Worm (Caenorhabditis elegans): ENCODE measurements around the gene aat-8.
"Not testable (repeated sequence)": the region's sequence is repeated elsewhere in the genome, so short reads cannot be mapped to it uniquely, and the experiment has no call there.

The aat-8 gene

DNA sequence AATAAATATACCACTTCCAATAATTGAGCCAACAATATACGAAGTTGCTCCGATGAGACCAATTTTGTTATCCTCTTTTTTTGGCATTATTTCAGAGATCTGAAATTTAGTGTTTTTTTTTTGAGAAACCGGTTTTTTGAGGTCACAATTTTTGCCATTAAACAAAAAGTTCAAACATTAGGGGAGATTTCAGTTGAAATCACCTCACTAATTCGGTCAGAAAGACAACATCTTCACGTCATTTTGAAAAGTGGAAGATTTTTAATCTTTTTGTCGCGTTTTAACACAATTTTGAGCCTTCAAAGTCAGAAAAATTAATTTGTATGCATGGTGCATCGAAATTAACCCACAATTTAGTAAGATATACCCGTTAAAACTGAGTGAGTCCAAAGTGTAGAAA, at the start of gene aat-8:
TSS of gene aat-8 (minus strand) at position 101 of the 400 bp plus-strand sequence.
- TF ChIP-seq pag-3 (tag; optimal IDR thresholded peaks at IDR 0.05; ENCODE audit: borderline replicate concordance) (no peak), lim-6 (tag; optimal IDR thresholded peaks at IDR 0.05) (no peak), nhr-11 (tag; optimal IDR thresholded peaks at IDR 0.05) (no peak), unc-42 (tag; optimal IDR thresholded peaks at IDR 0.05) (no peak), K02D7.2 (tag; optimal IDR thresholded peaks at IDR 0.05) (no peak)

DNA sequence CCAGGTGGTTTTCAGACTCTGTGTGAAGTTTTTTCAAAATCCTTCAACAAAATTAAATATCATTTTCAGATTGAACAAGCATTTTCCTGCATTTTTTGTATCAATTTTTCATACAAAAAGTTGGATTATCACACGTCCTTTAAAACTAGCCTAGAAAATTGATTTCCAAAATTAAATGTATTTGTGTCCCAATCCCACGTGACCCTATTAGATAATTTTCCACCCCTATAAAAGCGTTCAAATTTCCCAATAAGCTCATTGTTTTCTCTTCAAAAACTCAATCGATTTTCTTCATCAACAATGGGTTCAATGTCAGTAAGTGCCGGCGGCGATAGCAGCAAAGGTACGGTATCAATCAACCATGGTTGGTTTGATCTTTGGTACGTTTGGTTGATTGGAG, 49.6 kb upstream of the aat-8 start, which contains the start of gene F56D6.19:
TSS of gene F56D6.19 (plus strand) at position 301 of the 400 bp plus-strand sequence.
- TF ChIP-seq dmd-4 (tag; optimal IDR thresholded peaks at IDR 0.05; ENCODE audit: borderline replicate concordance) (no peak), ama-1 (optimal IDR thresholded peaks at IDR 0.05) (no peak), ref-2 (tag; optimal IDR thresholded peaks at IDR 0.05) (no peak), nfya-1 (tag; optimal IDR thresholded peaks at IDR 0.05) (no peak), dve-1 (tag; optimal IDR thresholded peaks at IDR 0.05) (no peak), C08G9.2 (tag; optimal IDR thresholded peaks at IDR 0.05) (no peak), eyg-1 (tag; optimal IDR thresholded peaks at IDR 0.05) (no peak), ceh-18 (tag; optimal IDR thresholded peaks at IDR 0.05) (no peak), pha-2 (tag; optimal IDR thresholded peaks at IDR 0.05) (no peak), madf-2 (tag; optimal IDR thresholded peaks at IDR 0.05) (no peak), sox-4 (tag; optimal IDR thresholded peaks at IDR 0.05) (no peak), unc-55 (GFP tag; optimal IDR thresholded peaks at IDR 0.05) (no peak), elt-2 (tag; optimal IDR thresholded peaks at IDR 0.05) (no peak), ceh-34 (tag; optimal IDR thresholded peaks at IDR 0.05) (no peak), lim-6 (tag; optimal IDR thresholded peaks at IDR 0.05) (no peak), ceh-22 (tag; optimal IDR thresholded peaks at IDR 0.05) (no peak), nhr-232 (tag; optimal IDR thresholded peaks at IDR 0.05) (no peak), ceh-19 (GFP tag; optimal IDR thresholded peaks at IDR 0.05) (no peak), unc-86 (tag; optimal IDR thresholded peaks at IDR 0.05) (no peak)

ce11 chrIV:3912598-3912997, 47.8 kb upstream of the aat-8 start, which contains the start of gene F56D6.20:
Gene F56D6.20, plus strand, starts transcription at chrIV:3912898.
- TF ChIP-seq pqm-1 (tag; optimal IDR thresholded peaks at IDR 0.05) (no peak), unc-55 (GFP tag; optimal IDR thresholded peaks at IDR 0.05) (no peak), gmeb-2 (tag; optimal IDR thresholded peaks at IDR 0.05) (no peak), dmd-4 (tag; optimal IDR thresholded peaks at IDR 0.05; ENCODE audit: borderline replicate concordance) (no peak)

- TF ChIP-seq nhr-11, sox-4, rnt-1 (tag; optimal IDR thresholded peaks at IDR 0.05): not testable (repeated sequence)
Measured at ce11 chrIV:3911848-3912247, 47.0 kb upstream of the aat-8 start, which contains the start of gene F56D6.18. Gene F56D6.18, minus strand, starts transcription at chrIV:3911948.

DNA sequence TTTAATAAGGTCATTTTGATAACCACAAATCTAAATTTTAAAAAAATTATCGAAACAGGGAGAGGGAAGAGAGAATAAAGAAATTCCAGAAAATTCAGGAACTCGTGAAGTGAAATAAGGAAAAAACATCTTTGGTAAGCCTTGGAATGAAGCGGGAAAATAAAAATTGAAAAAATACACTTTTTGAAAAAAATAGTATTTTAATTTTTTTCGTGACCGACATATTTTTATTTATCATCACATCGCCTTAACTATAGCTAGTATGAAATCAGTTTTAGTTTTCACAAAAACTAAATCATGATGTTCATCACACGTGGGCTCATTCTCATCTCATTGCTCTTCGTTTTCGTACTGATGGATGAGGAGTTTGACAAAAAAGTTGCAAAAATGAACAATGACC, 44.3 kb upstream of the aat-8 start, which contains the start of gene F56D6.13:
TSS of gene F56D6.13 (plus strand) at position 301 of the 400 bp plus-strand sequence.
- no peak for TF ChIP-seq npax-4 (tag; optimal IDR thresholded peaks at IDR 0.05)
- TF ChIP-seq ceh-31 (tag; optimal IDR thresholded peaks at IDR 0.05): no peak
- TF ChIP-seq ceh-30 (tag; optimal IDR thresholded peaks at IDR 0.05): no peak
- no peak for TF ChIP-seq fkh-10 (GFP tag; optimal IDR thresholded peaks at IDR 0.05)
- no peak for TF ChIP-seq F13H6.1 (tag; optimal IDR thresholded peaks at IDR 0.05)
- TF ChIP-seq ama-1 (optimal IDR thresholded peaks at IDR 0.05): no peak
- no peak for TF ChIP-seq sox-2 (GFP tag; IDR thresholded peaks at IDR 0.05)
- TF ChIP-seq tbx-2 (tag; optimal IDR thresholded peaks at IDR 0.05): no peak
- TF ChIP-seq ztf-16 (tag; optimal IDR thresholded peaks at IDR 0.05): no peak
- TF ChIP-seq syd-9 (tag; optimal IDR thresholded peaks at IDR 0.05): no peak
- TF ChIP-seq pax-1 (tag; optimal IDR thresholded peaks at IDR 0.05): no peak
- no peak for TF ChIP-seq tbx-7 (tag; optimal IDR thresholded peaks at IDR 0.05)
- no peak for TF ChIP-seq hlh-15 (tag; optimal IDR thresholded peaks at IDR 0.05)
- TF ChIP-seq K09A11.1 (tag; optimal IDR thresholded peaks at IDR 0.05; ENCODE audit: insufficient read depth): no peak
- TF ChIP-seq ahr-1 (tag; optimal IDR thresholded peaks at IDR 0.05): no peak
- no peak for TF ChIP-seq pat-9 (tag; optimal IDR thresholded peaks at IDR 0.05)
- TF ChIP-seq hlh-8 (tag; optimal IDR thresholded peaks at IDR 0.05): no peak
- TF ChIP-seq lin-11 (tag; optimal IDR thresholded peaks at IDR 0.05): no peak
- TF ChIP-seq fkh-6 (tag; optimal IDR thresholded peaks at IDR 0.05): no peak
- no peak for TF ChIP-seq pha-4 (tag; optimal IDR thresholded peaks at IDR 0.05)

Measured in whole organism, late embryonic.